Worm (Caenorhabditis elegans): ENCODE measurements around the gene W03G1.2.

The W03G1.2 gene

ce11 chrIV:554005-554404, 29.6 kb downstream of the W03G1.2 start:
- TF ChIP-seq ceh-90 (tag; optimal IDR thresholded peaks at IDR 0.05) = no peak
- no peak for TF ChIP-seq isw-1 (GFP tag; IDR thresholded peaks at IDR 0.05)
- TF ChIP-seq ces-1 (GFP tag; optimal IDR thresholded peaks at IDR 0.05) = no peak
- no peak for TF ChIP-seq ceh-88 (GFP tag; IDR thresholded peaks at IDR 0.05)
- no peak for TF ChIP-seq nhr-12 (tag; optimal IDR thresholded peaks at IDR 0.05)
- TF ChIP-seq nhr-71 (tag; optimal IDR thresholded peaks at IDR 0.05) = no peak
- no peak for TF ChIP-seq ama-1 (optimal IDR thresholded peaks at IDR 0.05)
- no peak for TF ChIP-seq lin-35 (GFP tag; optimal IDR thresholded peaks at IDR 0.05)
- TF ChIP-seq nhr-47 (tag; optimal IDR thresholded peaks at IDR 0.05) = no peak
- no peak for TF ChIP-seq nhr-84 (tag; optimal IDR thresholded peaks at IDR 0.05)
- no peak for TF ChIP-seq nhr-237 (tag; optimal IDR thresholded peaks at IDR 0.05)
- no peak for TF ChIP-seq irx-1 (tag; optimal IDR thresholded peaks at IDR 0.05)

- TF ChIP-seq jun-1 (tag; optimal IDR thresholded peaks at IDR 0.05) (no peak), mef-2 (tag; optimal IDR thresholded peaks at IDR 0.05) (no peak), hpl-2 (GFP tag; optimal IDR thresholded peaks at IDR 0.05) (no peak), ceh-8 (GFP tag; optimal IDR thresholded peaks at IDR 0.05) (no peak), ces-1 (GFP tag; optimal IDR thresholded peaks at IDR 0.05) (no peak), ceh-63 (GFP tag; optimal IDR thresholded peaks at IDR 0.05) (no peak), lin-13 (GFP tag; optimal IDR thresholded peaks at IDR 0.05) (no peak)
Observed at ce11 chrIV:558735-559284, 34.4 kb downstream of the W03G1.2 start, which contains the start of gene efn-4. TSS of gene efn-4 (plus strand) at chrIV:559234.

- TF ChIP-seq nhr-85 (tag) = peak; percentile 7
- no peak for TF ChIP-seq aly-2 (tag; optimal IDR thresholded peaks at IDR 0.05)
- no peak for TF ChIP-seq aha-1 (tag; optimal IDR thresholded peaks at IDR 0.05)
- TF ChIP-seq Y116A8C.19 (tag; optimal IDR thresholded peaks at IDR 0.05; ENCODE audit: borderline replicate concordance) = no peak
- no peak for TF ChIP-seq pag-3 (tag; optimal IDR thresholded peaks at IDR 0.05; ENCODE audit: borderline replicate concordance, insufficient read depth)
- TF ChIP-seq pax-3 (tag; optimal IDR thresholded peaks at IDR 0.05) = no peak
Observed at ce11 chrIV:560314-560713, 35.9 kb downstream of the W03G1.2 start.

- TF ChIP-seq nhr-11 (tag; optimal IDR thresholded peaks at IDR 0.05) = no peak
- no peak for TF ChIP-seq ceh-63 (GFP tag; optimal IDR thresholded peaks at IDR 0.05)
- TF ChIP-seq lin-35 (GFP tag; optimal IDR thresholded peaks at IDR 0.05) = no peak
- no peak for TF ChIP-seq isw-1 (GFP tag; IDR thresholded peaks at IDR 0.05)
- TF ChIP-seq blmp-1 (tag; optimal IDR thresholded peaks at IDR 0.05) = no peak
- TF ChIP-seq lin-39 (tag; optimal IDR thresholded peaks at IDR 0.05) = no peak
- TF ChIP-seq zip-4 (GFP tag; optimal IDR thresholded peaks at IDR 0.05) = no peak
- no peak for TF ChIP-seq swsn-7 (tag; optimal IDR thresholded peaks at IDR 0.05)
- no peak for TF ChIP-seq nhr-12 (tag; optimal IDR thresholded peaks at IDR 0.05)
- TF ChIP-seq irx-1 (tag; optimal IDR thresholded peaks at IDR 0.05) = no peak
- TF ChIP-seq jun-1 (tag; optimal IDR thresholded peaks at IDR 0.05) = no peak
- no peak for TF ChIP-seq pax-3 (tag; optimal IDR thresholded peaks at IDR 0.05)
Observed at ce11 chrIV:560780-561179, 36.3 kb downstream of the W03G1.2 start.

- no peak for TF ChIP-seq efl-1 (optimal IDR thresholded peaks at IDR 0.05)
- no peak for TF ChIP-seq efl-1 (GFP tag; optimal IDR thresholded peaks at IDR 0.05 in 1 of 2)
- peak; percentile 60 for TF ChIP-seq lin-14 (GFP tag; optimal IDR thresholded peaks at IDR 0.05)
- no peak for TF ChIP-seq zip-4 (GFP tag; optimal IDR thresholded peaks at IDR 0.05)
- no peak for TF ChIP-seq lin-35 (GFP tag; optimal IDR thresholded peaks at IDR 0.05)
- peak in 1 of 3 experiments; percentile 16 for TF ChIP-seq ceh-82 (tag; optimal IDR thresholded peaks at IDR 0.05)
- TF ChIP-seq dpl-1 (GFP tag; optimal IDR thresholded peaks at IDR 0.05) = no peak
- no peak for TF ChIP-seq unc-98 (GFP tag; IDR thresholded peaks at IDR 0.05)
- no peak for TF ChIP-seq dsc-1 (tag; optimal IDR thresholded peaks at IDR 0.05)
- TF ChIP-seq fkh-10 (GFP tag; optimal IDR thresholded peaks at IDR 0.05) = peak; percentile 24
- no peak for TF ChIP-seq pqm-1 (tag; optimal IDR thresholded peaks at IDR 0.05)
- TF ChIP-seq snpc-4 (tag; optimal IDR thresholded peaks at IDR 0.05) = no peak
- TF ChIP-seq nhr-85 (tag) = no peak
- no peak for TF ChIP-seq Y116A8C.19 (tag; optimal IDR thresholded peaks at IDR 0.05; ENCODE audit: borderline replicate concordance)
- TF ChIP-seq tbx-2 (tag; optimal IDR thresholded peaks at IDR 0.05) = no peak
Observed at ce11 chrIV:563417-563816, 39.0 kb downstream of the W03G1.2 start.
